Fruit fly (Drosophila melanogaster): Measurements from ENCODE around the gene CG11248.

- TF ChIP-seq tj (GFP tag; optimal IDR thresholded peaks at IDR 0.05) (no peak), kay (GFP tag; ENCODE audit: borderline replicate concordance) (no peak), CG7101 (tag; optimal IDR thresholded peaks at IDR 0.05) (peak; percentile 17), Mnt (GFP tag; optimal IDR thresholded peaks at IDR 0.05) (peak; percentile 37), CG7045 (GFP tag; optimal IDR thresholded peaks at IDR 0.05) (peak; percentile 37), pad (GFP tag; optimal IDR thresholded peaks at IDR 0.05) (peak; percentile 33), Clk (GFP tag; optimal IDR thresholded peaks at IDR 0.05) (no peak), cnc (optimal IDR thresholded peaks at IDR 0.05) (no peak), CG14711 (tag; optimal IDR thresholded peaks at IDR 0.05) (no peak), ovo (GFP tag; optimal IDR thresholded peaks at IDR 0.05) (no peak), bab1 (GFP tag; optimal IDR thresholded peaks at IDR 0.05) (no peak), CG5204 (GFP tag; optimal IDR thresholded peaks at IDR 0.05) (no peak), CG33017 (tag; optimal IDR thresholded peaks at IDR 0.05) (peak; percentile 8)
Observed at dm6 chr3L:21636265-21636993, 43.4 kb upstream of the CG11248 start, which contains the start of gene CG32444.

Measured in whole organism, adult.